Fruit fly (Drosophila melanogaster) whole organism, embryonic: ENCODE results near the gene CG1703.

Source experiments
- Aef1 ChIP-seq: fragments of 200-800 bp; sonication (Bioruptor generic); IDR thresholded peaks from 3 replicates; pipeline ENCODE4 v1.3.6; 2022; ENCODE audit warnings: missing biosample characterization, missing genetic modification characterization
- Atf3 ChIP-seq: fragments of 200-800 bp; sonication (Bioruptor generic); optimal IDR thresholded peaks from 3 replicates; lab custom pipeline; 2016; ENCODE audit warnings: missing biosample characterization, missing genetic modification characterization
- CG11560 ChIP-seq: fragments of 200-800 bp; sonication (Bioruptor generic); IDR thresholded peaks from 3 replicates; pipeline ENCODE4 v1.3.6; 2022; ENCODE audit warnings: missing biosample characterization, missing genetic modification characterization
- CG11696 ChIP-seq: fragments of 200-800 bp; sonication (Bioruptor generic); IDR thresholded peaks from 2 replicates; pipeline ENCODE4 v1.3.6; 2022; ENCODE audit warnings: missing biosample characterization, missing genetic modification characterization
- CG11723 ChIP-seq: fragments of 200-800 bp; sonication (Bioruptor generic); optimal IDR thresholded peaks from 2 replicates; lab custom pipeline; 2017; ENCODE audit warnings: missing biosample characterization, mild to moderate bottlenecking, missing genetic modification characterization
- CG12219 ChIP-seq: fragments of 200-800 bp; sonication (Bioruptor generic); optimal IDR thresholded peaks from 3 replicates; lab custom pipeline; 2018; ENCODE audit warnings: missing biosample characterization, mild to moderate bottlenecking, missing genetic modification characterization
- CG13123 ChIP-seq: fragments of 200-800 bp; sonication (Bioruptor generic); optimal IDR thresholded peaks from 2 replicates; lab custom pipeline; 2016; ENCODE audit warnings: missing biosample characterization, missing genetic modification characterization
- CG15269 ChIP-seq: fragments of 200-800 bp; sonication (Bioruptor generic); optimal IDR thresholded peaks from 2 replicates; lab custom pipeline; 2018; ENCODE audit warnings: missing biosample characterization, mild to moderate bottlenecking, missing genetic modification characterization, moderate library complexity
- CG17359 ChIP-seq: fragments of 200-800 bp; sonication (Bioruptor generic); optimal IDR thresholded peaks from 3 replicates; lab custom pipeline; 2018; ENCODE audit warnings: missing biosample characterization, mild to moderate bottlenecking, missing genetic modification characterization, moderate library complexity
- CG17361 ChIP-seq: fragments of 200-800 bp; sonication (Bioruptor generic); IDR thresholded peaks from 3 replicates; pipeline ENCODE4 v1.3.6; 2022; ENCODE audit warnings: missing biosample characterization, missing genetic modification characterization
- CG30403 ChIP-seq: fragments of 200-800 bp; sonication (Bioruptor generic); optimal IDR thresholded peaks from 3 replicates; lab custom pipeline; 2016; ENCODE audit warnings: missing biosample characterization, missing genetic modification characterization
- CG32772 ChIP-seq: fragments of 200-800 bp; sonication (Bioruptor generic); IDR thresholded peaks from 2 replicates; pipeline ENCODE4 v1.3.6; 2022; ENCODE audit warnings: missing biosample characterization, missing genetic modification characterization
- CG4707 ChIP-seq: fragments of 200-800 bp; sonication (Bioruptor generic); optimal IDR thresholded peaks from 2 replicates; lab custom pipeline; 2018; ENCODE audit warnings: missing biosample characterization, mild to moderate bottlenecking, missing genetic modification characterization, moderate library complexity
- CG6175 ChIP-seq: fragments of 200-800 bp; sonication (Bioruptor generic); IDR thresholded peaks from 3 replicates; pipeline ENCODE4 v1.3.6; 2022; ENCODE audit warnings: missing biosample characterization, missing genetic modification characterization
- CG6254 ChIP-seq: fragments of 200-800 bp; sonication (Bioruptor generic); optimal IDR thresholded peaks from 3 replicates; lab custom pipeline; 2017; ENCODE audit warnings: mild to moderate bottlenecking, missing biosample characterization, missing genetic modification reagents, missing genetic modification characterization
- CG7357 ChIP-seq: fragments of 200-800 bp; sonication (Bioruptor generic); IDR thresholded peaks from 3 replicates; pipeline ENCODE4 v1.3.6; 2022; ENCODE audit warnings: missing biosample characterization, missing genetic modification characterization
- CG7745 ChIP-seq: fragments of 200-800 bp; sonication (Bioruptor generic); optimal IDR thresholded peaks from 2 replicates; lab custom pipeline; 2018; ENCODE audit warnings: missing biosample characterization, mild to moderate bottlenecking, missing genetic modification characterization, moderate library complexity
- CG8290 ChIP-seq, 3 experiments: fragments of 200-800 bp; sonication (Bioruptor generic); optimal IDR thresholded peaks; 2 replicates each; lab custom pipeline; 2016 to 2019; ENCODE audit warnings: missing biosample characterization in 3 of 3, missing genetic modification characterization in 3 of 3, mild to moderate bottlenecking in 2 of 3, moderate library complexity in 1 of 3
- CoRest ChIP-seq: fragments of 200-800 bp; sonication (Bioruptor generic); optimal IDR thresholded peaks from 3 replicates; lab custom pipeline; 2018; ENCODE audit warnings: missing biosample characterization, mild to moderate bottlenecking, missing genetic modification characterization, moderate library complexity
- Dll ChIP-seq: fragments of 200-800 bp; sonication (Bioruptor generic); IDR thresholded peaks from 4 replicates; pipeline ENCODE4 v1.3.6; 2022; ENCODE audit warnings: missing biosample characterization, missing genetic modification characterization; ENCODE audit not compliant: partially characterized antibody
- Drgx ChIP-seq: fragments of 200-800 bp; sonication (Bioruptor generic); IDR thresholded peaks from 2 replicates; pipeline ENCODE4 v1.3.6; 2022; ENCODE audit warnings: missing biosample characterization, missing genetic modification characterization
- ERR ChIP-seq: fragments of 200-800 bp; sonication (Bioruptor generic); optimal IDR thresholded peaks from 2 replicates; lab custom pipeline; 2016; ENCODE audit warnings: missing biosample characterization, missing genetic modification characterization
- H2.0 ChIP-seq: fragments of 200-800 bp; sonication (Bioruptor generic); IDR thresholded peaks from 2 replicates; pipeline ENCODE4 v1.3.6; 2022; ENCODE audit warnings: missing biosample characterization, missing genetic modification characterization
- HLH3B ChIP-seq: fragments of 200-800 bp; sonication (Bioruptor generic); IDR thresholded peaks from 2 replicates; pipeline ENCODE4 v1.3.6; 2022; ENCODE audit warnings: missing biosample characterization, missing genetic modification characterization
- Hr78 ChIP-seq, 2 experiments: fragments of 200-800 bp in 1 of 2; fragments of >200 bp in 1 of 2; sonication (Bioruptor generic) in 1 of 2; optimal IDR thresholded peaks; 2 replicates each; lab custom pipeline; 2017 to 2019; ENCODE audit warnings: missing biosample characterization in 2 of 2, missing genetic modification characterization in 2 of 2, mild to moderate bottlenecking in 1 of 2, moderate library complexity in 1 of 2
- Jarid2 ChIP-seq: fragments of 200-800 bp; sonication (Bioruptor generic); optimal IDR thresholded peaks from 3 replicates; lab custom pipeline; 2017; ENCODE audit warnings: mild to moderate bottlenecking, missing biosample characterization, missing genetic modification reagents, missing genetic modification characterization
- MTF-1 ChIP-seq: fragments of 200-800 bp; sonication (Bioruptor generic); optimal IDR thresholded peaks from 2 replicates; lab custom pipeline; 2018; ENCODE audit warnings: missing biosample characterization, mild to moderate bottlenecking, missing genetic modification characterization, borderline replicate concordance
- Nf-YC ChIP-seq: fragments of 200-800 bp; optimal IDR thresholded peaks from 3 replicates; lab custom pipeline; 2019; ENCODE audit warnings: missing biosample characterization, mild to moderate bottlenecking, missing genetic modification characterization, moderate library complexity
- Optix ChIP-seq: fragments of 200-800 bp; sonication (Bioruptor generic); IDR thresholded peaks from 3 replicates; pipeline ENCODE4 v1.3.6; 2022; ENCODE audit warnings: missing biosample characterization, missing genetic modification characterization
- Tbp ChIP-seq: fragments of >200 bp; optimal IDR thresholded peaks from 2 replicates; lab custom pipeline; 2018; ENCODE audit warnings: missing biosample characterization, missing genetic modification characterization
- ase ChIP-seq: fragments of 200-800 bp; sonication (Bioruptor generic); IDR thresholded peaks from 3 replicates; pipeline ENCODE4 v1.3.6; 2022; ENCODE audit warnings: missing biosample characterization, missing genetic modification characterization
- bcd ChIP-seq: fragments of 200-800 bp; sonication (Bioruptor generic); optimal IDR thresholded peaks from 2 replicates; lab custom pipeline; 2017; ENCODE audit warnings: missing biosample characterization, mild to moderate bottlenecking, missing genetic modification characterization
- cato ChIP-seq: fragments of 200-800 bp; sonication (Bioruptor generic); optimal IDR thresholded peaks from 2 replicates; lab custom pipeline; 2016; ENCODE audit warnings: missing biosample characterization, missing genetic modification characterization, borderline replicate concordance
- dmrt11E ChIP-seq: fragments of 200-800 bp; sonication (Bioruptor generic); optimal IDR thresholded peaks from 3 replicates; lab custom pipeline; 2018; ENCODE audit warnings: missing biosample characterization, mild to moderate bottlenecking, missing genetic modification characterization, moderate library complexity
- en ChIP-seq: fragments of 200-800 bp; sonication (Bioruptor generic); optimal IDR thresholded peaks from 2 replicates; lab custom pipeline; 2016; ENCODE audit warnings: missing biosample characterization, missing genetic modification characterization
- gfzf ChIP-seq: fragments of 200-800 bp; sonication (Bioruptor generic); optimal IDR thresholded peaks from 2 replicates; lab custom pipeline; 2016; ENCODE audit warnings: missing biosample characterization, mild to moderate bottlenecking, missing genetic modification characterization, moderate library complexity
- hbn ChIP-seq: fragments of 200-800 bp; sonication (Bioruptor generic); IDR thresholded peaks from 2 replicates; pipeline ENCODE4 v1.3.6; 2022; ENCODE audit warnings: missing biosample characterization, missing genetic modification characterization; ENCODE audit not compliant: partially characterized antibody
- ind ChIP-seq: fragments of 200-800 bp; sonication (Bioruptor generic); optimal IDR thresholded peaks from 3 replicates; lab custom pipeline; 2016; ENCODE audit warnings: missing biosample characterization, missing genetic modification characterization
- inv ChIP-seq: fragments of 200-800 bp; sonication (Bioruptor generic); IDR thresholded peaks from 2 replicates; pipeline ENCODE4 v1.3.6; 2022; ENCODE audit warnings: missing biosample characterization, missing genetic modification characterization; ENCODE audit not compliant: partially characterized antibody
- kah ChIP-seq: fragments of 200-800 bp; sonication (Bioruptor generic); optimal IDR thresholded peaks from 2 replicates; lab custom pipeline; 2018; ENCODE audit warnings: missing biosample characterization, mild to moderate bottlenecking, missing genetic modification characterization
- mirr ChIP-seq: fragments of 200-800 bp; sonication (Bioruptor generic); optimal IDR thresholded peaks from 3 replicates; lab custom pipeline; 2018; ENCODE audit warnings: missing biosample characterization, mild to moderate bottlenecking, missing genetic modification characterization
- nom ChIP-seq: fragments of 200-800 bp; sonication (Bioruptor generic); optimal IDR thresholded peaks from 2 replicates; lab custom pipeline; 2017; ENCODE audit warnings: missing biosample characterization, missing genetic modification characterization, mild to moderate bottlenecking, moderate library complexity, missing genetic modification reagents
- p53 ChIP-seq: fragments of 200-800 bp; sonication (Bioruptor generic); optimal IDR thresholded peaks from 2 replicates; lab custom pipeline; 2016; ENCODE audit warnings: missing biosample characterization, missing genetic modification characterization
- pan ChIP-seq, 4 experiments: fragments of >200 bp in 3 of 4; fragments of 200-800 bp in 1 of 4; sonication (Bioruptor generic) in 1 of 4; optimal IDR thresholded peaks in 3 of 4; IDR thresholded peaks in 1 of 4; 2 replicates each; pipeline versions ENCODE4 v1.3.6 to Lab custom; 2017 to 2022; ENCODE audit warnings: missing biosample characterization in 2 of 4, missing genetic modification characterization in 2 of 4, mixed read lengths in 1 of 4
- sqz ChIP-seq: fragments of 200-800 bp; sonication (Bioruptor generic); optimal IDR thresholded peaks from 3 replicates; lab custom pipeline; 2018; ENCODE audit warnings: missing biosample characterization, mild to moderate bottlenecking, missing genetic modification characterization
- stwl ChIP-seq: fragments of 200-800 bp; sonication (Bioruptor generic); optimal IDR thresholded peaks from 3 replicates; lab custom pipeline; 2018; ENCODE audit warnings: missing biosample characterization, mild to moderate bottlenecking, missing genetic modification characterization, moderate library complexity
- trem ChIP-seq: fragments of 200-800 bp; optimal IDR thresholded peaks from 3 replicates; lab custom pipeline; 2019; ENCODE audit warnings: missing biosample characterization, mild to moderate bottlenecking, missing genetic modification characterization, moderate library complexity

The CG1703 gene

DNA sequence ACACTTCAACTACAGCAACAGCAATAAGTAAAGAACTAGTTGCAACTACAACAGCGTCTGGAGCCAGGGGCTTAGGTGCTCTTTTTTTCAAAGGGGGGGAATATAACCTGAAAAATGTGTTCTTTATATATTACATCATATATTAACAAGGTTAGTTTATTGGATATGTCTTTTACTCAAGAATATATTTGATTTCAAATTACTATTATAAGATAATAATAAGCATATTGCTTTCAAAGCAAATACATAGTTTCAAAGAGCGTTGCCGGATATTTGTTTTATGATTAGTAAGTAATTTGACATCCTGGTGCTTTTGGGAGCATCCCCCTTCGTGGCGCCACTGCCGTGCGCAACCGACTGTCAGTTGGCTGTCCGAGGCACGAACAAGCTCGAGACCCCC is 47.4 kb downstream of the CG1703 start (continued):
- no peak for TF ChIP-seq Dll
- TF ChIP-seq CG11560 (tag; lab: Robert Waterston, UW) = 0 out of 3 replicates have a peak, but pooled peaks have one; percentile 28
- TF ChIP-seq mirr (GFP tag; lab: Kevin White, UChicago) = no peak
- TF ChIP-seq CG12219 (GFP tag; lab: Kevin White, UChicago) = peak; percentile 5
- peak; percentile 45 for TF ChIP-seq CG15269 (tag; lab: Kevin White, UChicago)
- TF ChIP-seq sqz (GFP tag; lab: Kevin White, UChicago) = peak; percentile 46
- no peak for TF ChIP-seq CG4707 (GFP tag; lab: Kevin White, UChicago)
- no peak for TF ChIP-seq H2.0 (GFP tag; lab: Robert Waterston, UW)
- TF ChIP-seq Nf-YC = peak; percentile 12
- TF ChIP-seq bcd (GFP tag; lab: Kevin White, UChicago) = peak; percentile 49
- no peak for TF ChIP-seq pan (optimal IDR thresholded peaks at IDR 0.05; lab: Kevin White, UChicago)
- peak in 1 of 2 experiments; percentile 62 for TF ChIP-seq pan (GFP tag; optimal IDR thresholded peaks at IDR 0.05 in 1 of 2, IDR thresholded peaks at IDR 0.05 in 1 of 2)
- peak; percentile 2 for TF ChIP-seq Jarid2
- TF ChIP-seq dmrt11E (tag; lab: Kevin White, UChicago) = peak; percentile 44
- peak; percentile 86 for TF ChIP-seq nom (GFP tag; lab: Kevin White, UChicago)
- TF ChIP-seq trem (tag; lab: Kevin White, UChicago) = peak; percentile 45
- no peak for TF ChIP-seq Tbp
- TF ChIP-seq CG7745 (tag; lab: Kevin White, UChicago) = no peak
- peak; percentile 91 for TF ChIP-seq Drgx

DNA sequence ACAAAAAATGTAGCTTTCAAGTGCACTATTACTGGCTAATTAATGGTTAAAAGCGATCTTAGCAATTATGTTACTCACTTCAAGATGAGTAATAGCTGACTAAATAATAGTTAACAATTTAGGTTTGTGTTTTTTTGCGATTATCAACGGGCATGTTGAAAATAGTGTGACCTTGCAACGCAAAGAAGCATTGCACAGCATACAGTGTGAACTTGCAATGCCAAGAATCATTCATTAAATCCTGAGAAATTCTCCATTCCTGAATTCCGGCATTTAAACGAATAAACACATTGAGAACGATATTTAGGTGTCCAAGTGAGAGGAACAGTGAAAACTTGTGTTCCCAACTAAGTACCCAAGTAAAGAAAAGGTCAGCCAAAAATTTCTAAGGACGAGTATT is 47.9 kb downstream of the CG1703 start:
- TF ChIP-seq stwl (tag; lab: Kevin White, UChicago) (peak; percentile 92), gfzf (GFP tag; lab: Kevin White, UChicago) (peak; percentile 17), CG13123 (GFP tag; lab: Kevin White, UChicago) (no peak)

DNA sequence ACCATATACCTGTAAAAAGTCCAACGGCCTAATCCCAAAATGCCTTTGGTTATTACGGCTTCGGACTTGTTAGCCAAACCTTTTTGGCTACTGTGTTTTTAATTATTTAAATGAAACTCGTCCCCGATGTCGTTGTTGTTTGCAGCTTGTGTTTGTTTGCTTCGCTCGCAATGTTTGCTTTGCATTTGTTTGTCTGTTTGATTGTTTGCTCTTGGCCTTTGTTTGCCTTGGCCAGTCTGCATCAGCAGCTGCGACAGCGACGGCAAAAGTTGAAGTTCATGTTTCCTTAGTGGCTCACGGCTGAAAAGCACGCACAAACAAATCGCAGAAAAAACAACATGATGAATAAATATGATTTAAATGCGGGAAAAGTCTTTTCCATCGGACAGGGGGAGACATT is 48.7 kb downstream of the CG1703 start:
- TF ChIP-seq Atf3 (GFP tag; lab: Kevin White, UChicago) (no peak), CG6175 (no peak), CG11723 (GFP tag; lab: Kevin White, UChicago) (peak; percentile 18), en (GFP tag; lab: Kevin White, UChicago) (no peak), CG17361 (GFP tag; lab: Robert Waterston, UW) (0 out of 3 replicates have a peak, but pooled peaks have one; percentile 16), CoRest (tag; lab: Kevin White, UChicago) (no peak), kah (GFP tag; lab: Kevin White, UChicago) (no peak), MTF-1 (peak; percentile 53), CG32772 (GFP tag; lab: Robert Waterston, UW) (no peak), Hr78 (GFP tag; optimal IDR thresholded peaks at IDR 0.05; lab: Kevin White, UChicago) (no peak), inv (GFP tag; lab: Robert Waterston, UW) (no peak), CG7357 (GFP tag; lab: Robert Waterston, UW) (no peak), ERR (GFP tag; lab: Kevin White, UChicago) (no peak), ase (0 out of 3 replicates have a peak, but pooled peaks have one; percentile 21), CG30403 (GFP tag; lab: Kevin White, UChicago) (no peak), CG17359 (tag; lab: Kevin White, UChicago) (peak; percentile 69), CG6254 (GFP tag; lab: Kevin White, UChicago) (no peak), CG11696 (GFP tag; lab: Robert Waterston, UW) (no peak), ind (no peak), hbn (no peak), Optix (no peak), HLH3B (GFP tag; lab: Robert Waterston, UW) (peak; percentile 12; the same call in 1 of the 2 replicates), CG8290 (GFP tag; optimal IDR thresholded peaks at IDR 0.05; lab: Kevin White, UChicago) (no peak), CG8290 (tag; optimal IDR thresholded peaks at IDR 0.05; lab: Kevin White, UChicago) (peak in 1 of 2 experiments; percentile 50), p53 (GFP tag; lab: Kevin White, UChicago) (peak; percentile 13), cato (no peak), Aef1 (GFP tag; lab: Robert Waterston, UW) (no peak)
